Worm (Caenorhabditis elegans) whole organism, L4/young adult: ENCODE results near the gene K04C2.7.

ENCODE experiments used
- W03F9.2 ChIP-seq: fragments of 150-350 bp; optimal IDR thresholded peaks from 2 replicates; lab custom pipeline; 2014; ENCODE audit warnings: missing biosample characterization, missing genetic modification characterization
- him-1 ChIP-seq: sonication (generic microtip); optimal IDR thresholded peaks from 2 replicates; lab custom pipeline; 2016; ENCODE audit warnings: missing genotype, missing genetic modification reagents, missing genetic modification characterization, missing compliant biosample characterization

ce11 chrIII:6848654-6849204 is 32.2 kb upstream of the K04C2.7 start, which contains the start of gene dhhc-5:
- no peak for TF ChIP-seq him-1
- TF ChIP-seq W03F9.2, result no peak
